Fruit fly (Drosophila melanogaster) whole organism, embryonic: Measurements from ENCODE around the gene Uba5.

Source experiments
- Abd-B ChIP-seq: fragments of 200-800 bp; sonication (Bioruptor generic); optimal IDR thresholded peaks from 2 replicates; lab custom pipeline; 2018; ENCODE audit warnings: missing biosample characterization, mild to moderate bottlenecking, missing genetic modification characterization, moderate library complexity
- B-H2 ChIP-seq: fragments of 200-800 bp; sonication (Bioruptor generic); optimal IDR thresholded peaks from 2 replicates; lab custom pipeline; 2018; ENCODE audit warnings: missing biosample characterization, mild to moderate bottlenecking, missing genetic modification characterization
- CG10654 ChIP-seq: fragments of 200-800 bp; sonication (Bioruptor generic); optimal IDR thresholded peaks from 2 replicates; lab custom pipeline; 2016; ENCODE audit warnings: missing biosample characterization, missing genetic modification characterization
- CG11504 ChIP-seq: fragments of 200-800 bp; sonication (Bioruptor generic); optimal IDR thresholded peaks from 3 replicates; lab custom pipeline; 2019; ENCODE audit warnings: missing biosample characterization, mild to moderate bottlenecking, missing genetic modification characterization, moderate library complexity
- CG12219 ChIP-seq: fragments of 200-800 bp; sonication (Bioruptor generic); optimal IDR thresholded peaks from 3 replicates; lab custom pipeline; 2018; ENCODE audit warnings: missing biosample characterization, mild to moderate bottlenecking, missing genetic modification characterization
- CG1603 ChIP-seq: fragments of 200-800 bp; sonication (Bioruptor generic); optimal IDR thresholded peaks from 2 replicates; lab custom pipeline; 2019; ENCODE audit warnings: missing biosample characterization, mild to moderate bottlenecking, missing genetic modification characterization, moderate library complexity
- CG16815 ChIP-seq: fragments of 200-800 bp; sonication (Bioruptor generic); optimal IDR thresholded peaks from 3 replicates; lab custom pipeline; 2017; ENCODE audit warnings: missing biosample characterization, mild to moderate bottlenecking, missing genetic modification characterization
- CG17361 ChIP-seq: fragments of 200-800 bp; sonication (Bioruptor generic); IDR thresholded peaks from 3 replicates; pipeline ENCODE4 v1.3.6; 2022; ENCODE audit warnings: missing biosample characterization, missing genetic modification characterization
- CG1792 ChIP-seq: fragments of 200-800 bp; sonication (Bioruptor generic); optimal IDR thresholded peaks from 2 replicates; lab custom pipeline; 2016; ENCODE audit warnings: missing biosample characterization, missing genetic modification characterization
- CG1832 ChIP-seq: fragments of 200-800 bp; sonication (Bioruptor generic); optimal IDR thresholded peaks from 2 replicates; lab custom pipeline; 2017; ENCODE audit warnings: missing biosample characterization, mild to moderate bottlenecking, missing genetic modification characterization, inconsistent platforms
- CG32772 ChIP-seq: fragments of 200-800 bp; sonication (Bioruptor generic); IDR thresholded peaks from 2 replicates; pipeline ENCODE4 v1.3.6; 2022; ENCODE audit warnings: missing biosample characterization, missing genetic modification characterization
- CG3847 ChIP-seq: fragments of 200-800 bp; sonication (Bioruptor generic); IDR thresholded peaks from 2 replicates; pipeline ENCODE4 v1.3.6; 2022; ENCODE audit warnings: missing biosample characterization, missing genetic modification characterization
- CG6791 ChIP-seq: fragments of 200-800 bp; sonication (Bioruptor generic); IDR thresholded peaks from 3 replicates; pipeline ENCODE4 v1.3.6; 2022; ENCODE audit warnings: missing biosample characterization, missing genetic modification characterization; ENCODE audit not compliant: partially characterized antibody
- CG6854 ChIP-seq: fragments of 200-800 bp; sonication (Bioruptor generic); optimal IDR thresholded peaks from 3 replicates; lab custom pipeline; 2017; ENCODE audit warnings: missing biosample characterization, mild to moderate bottlenecking, missing genetic modification characterization
- CG7271 ChIP-seq: fragments of 200-800 bp; sonication (Bioruptor generic); optimal IDR thresholded peaks from 2 replicates; lab custom pipeline; 2018; ENCODE audit warnings: missing biosample characterization, mild to moderate bottlenecking, missing genetic modification characterization, moderate library complexity
- D19A ChIP-seq: fragments of 200-800 bp; optimal IDR thresholded peaks from 3 replicates; lab custom pipeline; 2019; ENCODE audit warnings: missing biosample characterization, mild to moderate bottlenecking, missing genetic modification characterization, moderate library complexity
- Dbx ChIP-seq: fragments of 200-800 bp; sonication (Bioruptor generic); IDR thresholded peaks from 3 replicates; pipeline ENCODE4 v1.3.6; 2022; ENCODE audit warnings: missing biosample characterization, missing genetic modification characterization
- Dp ChIP-seq: fragments of 200-800 bp; sonication (Bioruptor generic); optimal IDR thresholded peaks from 2 replicates; lab custom pipeline; 2018; ENCODE audit warnings: missing biosample characterization, mild to moderate bottlenecking, missing genetic modification characterization, moderate library complexity
- Dref ChIP-seq: fragments of 200-800 bp; sonication (Bioruptor generic); IDR thresholded peaks from 2 replicates; pipeline ENCODE4 v1.3.6; 2022; ENCODE audit warnings: missing biosample characterization, missing genetic modification characterization
- ERR ChIP-seq: fragments of 200-800 bp; sonication (Bioruptor generic); optimal IDR thresholded peaks from 2 replicates; lab custom pipeline; 2016; ENCODE audit warnings: missing biosample characterization, missing genetic modification characterization
- Elba2 ChIP-seq: fragments of 200-800 bp; sonication (Bioruptor generic); optimal IDR thresholded peaks from 3 replicates; lab custom pipeline; 2016; ENCODE audit warnings: missing biosample characterization, missing genetic modification characterization
- Fer3 ChIP-seq: fragments of 200-800 bp; sonication (Bioruptor generic); optimal IDR thresholded peaks from 2 replicates; lab custom pipeline; 2018; ENCODE audit warnings: missing biosample characterization, mild to moderate bottlenecking, missing genetic modification characterization, moderate library complexity
- Hand ChIP-seq: fragments of 200-800 bp; sonication (Bioruptor generic); optimal IDR thresholded peaks from 2 replicates; lab custom pipeline; 2017; ENCODE audit warnings: mild to moderate bottlenecking, missing biosample characterization, missing genetic modification reagents, missing genetic modification characterization
- Hr3 ChIP-seq: fragments of 200-800 bp; sonication (Bioruptor generic); optimal IDR thresholded peaks from 3 replicates; lab custom pipeline; 2016; ENCODE audit warnings: missing biosample characterization, missing genetic modification characterization
- Jarid2 ChIP-seq: fragments of 200-800 bp; sonication (Bioruptor generic); optimal IDR thresholded peaks from 3 replicates; lab custom pipeline; 2017; ENCODE audit warnings: mild to moderate bottlenecking, missing biosample characterization, missing genetic modification reagents, missing genetic modification characterization
- Myb ChIP-seq: fragments of 200-800 bp; sonication (Bioruptor generic); optimal IDR thresholded peaks from 2 replicates; lab custom pipeline; 2016; ENCODE audit warnings: missing biosample characterization, missing genetic modification characterization
- Nf-YB ChIP-seq: fragments of 200-800 bp; sonication (Bioruptor generic); optimal IDR thresholded peaks from 3 replicates; lab custom pipeline; 2019; ENCODE audit warnings: missing biosample characterization, mild to moderate bottlenecking, missing genetic modification characterization, moderate library complexity
- Optix ChIP-seq: fragments of 200-800 bp; sonication (Bioruptor generic); IDR thresholded peaks from 3 replicates; pipeline ENCODE4 v1.3.6; 2022; ENCODE audit warnings: missing biosample characterization, missing genetic modification characterization
- Pdp1 ChIP-seq, 2 experiments: fragments of 200-800 bp; sonication (Bioruptor generic); optimal IDR thresholded peaks; 3 replicates each; lab custom pipeline; 2016; ENCODE audit warnings: missing biosample characterization in 2 of 2, missing genetic modification characterization in 2 of 2, mild to moderate bottlenecking in 1 of 2, moderate library complexity in 1 of 2
- Rx ChIP-seq: fragments of 200-800 bp; sonication (Bioruptor generic); IDR thresholded peaks from 2 replicates; pipeline ENCODE4 v1.3.6; 2022; ENCODE audit warnings: missing biosample characterization, missing genetic modification characterization
- Six4 ChIP-seq: fragments of 200-800 bp; sonication (Bioruptor generic); optimal IDR thresholded peaks from 2 replicates; lab custom pipeline; 2016; ENCODE audit warnings: missing biosample characterization, missing genetic modification characterization
- Sox102F ChIP-seq: fragments of 200-800 bp; sonication (Bioruptor generic); optimal IDR thresholded peaks from 2 replicates; lab custom pipeline; 2018; ENCODE audit warnings: missing biosample characterization, mild to moderate bottlenecking, missing genetic modification characterization, moderate library complexity
- Sry-δ ChIP-seq: fragments of 200-800 bp; sonication (Bioruptor generic); optimal IDR thresholded peaks from 2 replicates; lab custom pipeline; 2016; ENCODE audit warnings: missing biosample characterization, missing genetic modification characterization
- Stat92E ChIP-seq, 3 experiments: fragments of >200 bp in 2 of 3; fragments of 200-800 bp in 1 of 3; sonication (Bioruptor generic) in 1 of 3; optimal IDR thresholded peaks; 2 replicates each; lab custom pipeline; 2017 to 2019; ENCODE audit warnings: missing biosample characterization in 3 of 3, missing genetic modification characterization in 3 of 3, mild to moderate bottlenecking in 1 of 3, moderate library complexity in 1 of 3
- Trl ChIP-seq, 3 experiments: fragments of >200 bp in 2 of 3; fragments of 200-800 bp in 1 of 3; sonication (Bioruptor generic) in 1 of 3; optimal IDR thresholded peaks; 2 replicates in 1 of 3; 3 replicates in 2 of 3; lab custom pipeline; 2016 to 2017; ENCODE audit warnings: missing biosample characterization in 1 of 3, missing genetic modification characterization in 1 of 3
- chif ChIP-seq, 2 experiments: fragments of 200-800 bp; sonication (Bioruptor generic); optimal IDR thresholded peaks; 3 replicates each; lab custom pipeline; 2016; ENCODE audit warnings: missing biosample characterization in 2 of 2, missing genetic modification characterization in 2 of 2
- chm ChIP-seq: fragments of 200-800 bp; sonication (Bioruptor generic); IDR thresholded peaks from 2 replicates; pipeline ENCODE4 v1.3.6; 2022; ENCODE audit warnings: missing biosample characterization, missing genetic modification characterization
- chn ChIP-seq: fragments of 200-800 bp; sonication (Bioruptor generic); optimal IDR thresholded peaks from 2 replicates; lab custom pipeline; 2016; ENCODE audit warnings: missing biosample characterization, missing genetic modification characterization
- ems ChIP-seq: fragments of 200-800 bp; sonication (Bioruptor generic); optimal IDR thresholded peaks from 3 replicates; lab custom pipeline; 2016; ENCODE audit warnings: missing biosample characterization, missing genetic modification characterization
- ewg ChIP-seq: fragments of 200-800 bp; sonication (Bioruptor generic); optimal IDR thresholded peaks from 3 replicates; lab custom pipeline; 2017; ENCODE audit warnings: mild to moderate bottlenecking, missing biosample characterization, missing genetic modification reagents, missing genetic modification characterization
- mirr ChIP-seq: fragments of 200-800 bp; sonication (Bioruptor generic); optimal IDR thresholded peaks from 3 replicates; lab custom pipeline; 2018; ENCODE audit warnings: missing biosample characterization, mild to moderate bottlenecking, missing genetic modification characterization
- nerfin-2 ChIP-seq: fragments of 200-800 bp; sonication (Bioruptor generic); IDR thresholded peaks from 2 replicates; pipeline ENCODE4 v1.3.6; 2022; ENCODE audit warnings: missing biosample characterization, missing genetic modification characterization; ENCODE audit not compliant: partially characterized antibody
- onecut ChIP-seq: fragments of 200-800 bp; sonication (Bioruptor generic); IDR thresholded peaks from 2 replicates; pipeline ENCODE4 v1.3.6; 2022; ENCODE audit warnings: missing biosample characterization, missing genetic modification characterization
- org-1 ChIP-seq: fragments of 200-800 bp; sonication (Bioruptor generic); optimal IDR thresholded peaks from 2 replicates; lab custom pipeline; 2017; ENCODE audit warnings: missing biosample characterization, missing genetic modification characterization
- pzg ChIP-seq: fragments of 200-800 bp; sonication (Bioruptor generic); optimal IDR thresholded peaks from 3 replicates; lab custom pipeline; 2018; ENCODE audit warnings: missing biosample characterization, mild to moderate bottlenecking, missing genetic modification characterization, moderate library complexity
- sob ChIP-seq: fragments of 200-800 bp; sonication (Bioruptor generic); IDR thresholded peaks from 2 replicates; pipeline ENCODE4 v1.3.6; 2022; ENCODE audit warnings: missing biosample characterization, missing genetic modification characterization
- ssp ChIP-seq: fragments of 200-800 bp; sonication (Bioruptor generic); IDR thresholded peaks from 2 replicates; pipeline ENCODE4 v1.3.6; 2022; ENCODE audit warnings: missing biosample characterization, missing genetic modification characterization
- tio ChIP-seq: fragments of 200-800 bp; sonication (Bioruptor generic); optimal IDR thresholded peaks from 2 replicates; lab custom pipeline; 2017; ENCODE audit warnings: missing biosample characterization, missing genetic modification characterization, inconsistent platforms
- unpg ChIP-seq: fragments of 200-800 bp; sonication (Bioruptor generic); optimal IDR thresholded peaks from 3 replicates; lab custom pipeline; 2018; ENCODE audit warnings: missing biosample characterization, mild to moderate bottlenecking, missing genetic modification characterization, moderate library complexity

Uba5 gene

DNA sequence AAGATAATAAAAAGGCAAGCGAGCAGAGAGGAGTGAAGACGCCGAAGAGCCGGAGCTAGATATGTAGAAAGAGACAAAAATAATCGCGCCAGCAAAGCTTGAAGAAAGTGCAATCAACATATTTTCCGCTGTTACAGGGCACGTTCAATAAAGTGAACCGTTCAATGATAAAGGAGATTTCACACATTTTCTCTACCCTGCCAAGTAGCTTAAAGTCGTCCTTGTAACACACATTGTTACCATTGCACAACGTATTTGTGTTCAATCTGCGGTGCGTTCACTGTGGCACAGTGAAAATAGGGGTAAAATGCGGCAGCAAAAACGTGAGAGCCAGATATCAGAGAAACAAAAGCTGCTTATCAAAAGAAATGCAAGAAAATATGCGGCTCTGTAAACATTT is 16.1 kb downstream of the Uba5 start:
- TF ChIP-seq Trl (optimal IDR thresholded peaks at IDR 0.05; lab: Kevin White, UChicago) (no peak), Trl (GFP tag; optimal IDR thresholded peaks at IDR 0.05; lab: Kevin White, UChicago) (peak; percentile 53), Myb (GFP tag; lab: Kevin White, UChicago) (peak; percentile 9), Nf-YB (GFP tag; lab: Kevin White, UChicago) (no peak), CG10654 (GFP tag; lab: Kevin White, UChicago) (peak; percentile 36), B-H2 (no peak), CG1832 (GFP tag; lab: Kevin White, UChicago) (no peak), tio (GFP tag; lab: Kevin White, UChicago) (peak; percentile 37), CG32772 (GFP tag; lab: Robert Waterston, UW) (peak; percentile 54), Jarid2 (GFP tag; lab: Kevin White, UChicago) (no peak), CG6791 (GFP tag; lab: Robert Waterston, UW) (no peak), Pdp1 (GFP tag; optimal IDR thresholded peaks at IDR 0.05; lab: Kevin White, UChicago) (peak; percentile 20 to 43), nerfin-2 (GFP tag; lab: Robert Waterston, UW) (no peak), CG7271 (tag; lab: Kevin White, UChicago) (no peak), mirr (GFP tag; lab: Kevin White, UChicago) (no peak), CG12219 (GFP tag; lab: Kevin White, UChicago) (peak; percentile 43), CG16815 (GFP tag; lab: Kevin White, UChicago) (peak; percentile 22), Rx (0 out of 2 replicates have a peak, but pooled peaks have one; percentile 41), Dp (no peak), chif (GFP tag; optimal IDR thresholded peaks at IDR 0.05; lab: Kevin White, UChicago) (peak in 1 of 2 experiments; percentile 35), Sox102F (GFP tag; lab: Kevin White, UChicago) (peak; percentile 75), CG3847 (GFP tag; lab: Robert Waterston, UW) (no peak), CG17361 (GFP tag; lab: Robert Waterston, UW) (0 out of 3 replicates have a peak, but pooled peaks have one; percentile 24), chn (GFP tag; lab: Kevin White, UChicago) (peak; percentile 30), onecut (GFP tag; lab: Robert Waterston, UW) (0 out of 2 replicates have a peak, but pooled peaks have one; percentile 22), CG11504 (tag; lab: Kevin White, UChicago) (peak; percentile 57), CG6854 (GFP tag; lab: Kevin White, UChicago) (no peak), Abd-B (GFP tag; lab: Kevin White, UChicago) (peak; percentile 33), chm (GFP tag; lab: Robert Waterston, UW) (no peak), ERR (no peak), Optix (0 out of 3 replicates have a peak, but pooled peaks have one; percentile 16), Dref (no peak), Stat92E (GFP tag; optimal IDR thresholded peaks at IDR 0.05; lab: Kevin White, UChicago) (no peak), Dbx (GFP tag; lab: Robert Waterston, UW) (no peak), Elba2 (GFP tag; lab: Kevin White, UChicago) (no peak), pzg (GFP tag; lab: Kevin White, UChicago) (no peak), unpg (GFP tag; lab: Kevin White, UChicago) (peak; percentile 27), CG1792 (GFP tag; lab: Kevin White, UChicago) (no peak), sob (0 out of 2 replicates have a peak, but pooled peaks have one; percentile 13), ewg (GFP tag; lab: Kevin White, UChicago) (peak; percentile 34), CG1603 (tag; lab: Kevin White, UChicago) (peak; percentile 64), Six4 (GFP tag; lab: Kevin White, UChicago) (peak; percentile 46), Hand (GFP tag; lab: Kevin White, UChicago) (no peak), Sry-δ (GFP tag; lab: Kevin White, UChicago) (peak; percentile 11), ssp (GFP tag; lab: Robert Waterston, UW) (peak; percentile 16; the same call in 1 of the 2 replicates), Hr3 (GFP tag; lab: Kevin White, UChicago) (no peak), D19A (tag; lab: Kevin White, UChicago) (peak; percentile 22), Fer3 (no peak), org-1 (peak; percentile 19), ems (peak; percentile 29)
